Fruit fly (Drosophila melanogaster) whole organism, embryonic: Measurements from ENCODE around the gene CG9029.

Experiments used
- ATbp ChIP-seq: fragments of 200-800 bp; sonication (Bioruptor generic); optimal IDR thresholded peaks from 2 replicates; lab custom pipeline; 2017; ENCODE audit warnings: missing biosample characterization, mild to moderate bottlenecking, missing genetic modification characterization, missing genetic modification reagents
- Ada2b ChIP-seq: fragments of 200-800 bp; sonication (Bioruptor generic); IDR thresholded peaks from 2 replicates; pipeline ENCODE4 v1.3.6; 2022; ENCODE audit warnings: missing biosample characterization, missing genetic modification characterization
- CG10147 ChIP-seq: fragments of 200-800 bp; sonication (Bioruptor generic); optimal IDR thresholded peaks from 2 replicates; lab custom pipeline; 2019; ENCODE audit warnings: missing biosample characterization, mild to moderate bottlenecking, missing genetic modification characterization, moderate library complexity
- CG10462 ChIP-seq: fragments of 200-800 bp; sonication (Bioruptor generic); optimal IDR thresholded peaks from 2 replicates; lab custom pipeline; 2016; ENCODE audit warnings: missing biosample characterization, missing genetic modification characterization
- CG10565 ChIP-seq: fragments of 200-800 bp; sonication (Bioruptor generic); optimal IDR thresholded peaks from 3 replicates; lab custom pipeline; 2016; ENCODE audit warnings: missing biosample characterization, mild to moderate bottlenecking, missing genetic modification characterization
- CG10979 ChIP-seq: fragments of 200-800 bp; sonication (Bioruptor generic); optimal IDR thresholded peaks from 2 replicates; lab custom pipeline; 2018; ENCODE audit warnings: missing biosample characterization, mild to moderate bottlenecking, missing genetic modification characterization, moderate library complexity
- CG11560 ChIP-seq: fragments of 200-800 bp; sonication (Bioruptor generic); IDR thresholded peaks from 3 replicates; pipeline ENCODE4 v1.3.6; 2022; ENCODE audit warnings: missing biosample characterization, missing genetic modification characterization
- CG11723 ChIP-seq: fragments of 200-800 bp; sonication (Bioruptor generic); optimal IDR thresholded peaks from 2 replicates; lab custom pipeline; 2017; ENCODE audit warnings: missing biosample characterization, mild to moderate bottlenecking, missing genetic modification characterization
- CG1233 ChIP-seq: fragments of 200-800 bp; sonication (Bioruptor generic); optimal IDR thresholded peaks from 4 replicates; lab custom pipeline; 2018; ENCODE audit warnings: missing biosample characterization, mild to moderate bottlenecking, missing genetic modification characterization
- CG13624 ChIP-seq: fragments of 200-800 bp; sonication (Bioruptor generic); optimal IDR thresholded peaks from 2 replicates; lab custom pipeline; 2016; ENCODE audit warnings: missing biosample characterization, missing genetic modification characterization
- CG17385 ChIP-seq: fragments of 200-800 bp; sonication (Bioruptor generic); optimal IDR thresholded peaks from 3 replicates; lab custom pipeline; 2018; ENCODE audit warnings: missing biosample characterization, mild to moderate bottlenecking, missing genetic modification characterization
- CG17829 ChIP-seq: fragments of 200-800 bp; optimal IDR thresholded peaks from 2 replicates; lab custom pipeline; 2019; ENCODE audit warnings: missing biosample characterization, mild to moderate bottlenecking, missing genetic modification characterization, moderate library complexity
- CG18619 ChIP-seq: fragments of 200-800 bp; sonication (Bioruptor generic); optimal IDR thresholded peaks from 3 replicates; lab custom pipeline; 2017; ENCODE audit warnings: missing biosample characterization, mild to moderate bottlenecking, missing genetic modification characterization
- CG3407 ChIP-seq: fragments of 200-800 bp; sonication (Bioruptor generic); optimal IDR thresholded peaks from 2 replicates; lab custom pipeline; 2018; ENCODE audit warnings: missing biosample characterization, mild to moderate bottlenecking, missing genetic modification characterization
- CG3838 ChIP-seq: fragments of 200-800 bp; sonication (Bioruptor generic); optimal IDR thresholded peaks from 3 replicates; lab custom pipeline; 2016; ENCODE audit warnings: missing biosample characterization, missing genetic modification characterization
- CG3995 ChIP-seq: fragments of 200-800 bp; sonication (Bioruptor generic); optimal IDR thresholded peaks from 3 replicates; lab custom pipeline; 2016; ENCODE audit warnings: missing biosample characterization, missing genetic modification characterization
- CG5180 ChIP-seq: fragments of 200-800 bp; sonication (Bioruptor generic); optimal IDR thresholded peaks from 3 replicates; lab custom pipeline; 2017; ENCODE audit warnings: missing biosample characterization, missing genetic modification characterization, mild to moderate bottlenecking, moderate library complexity, missing genetic modification reagents
- CG6272 ChIP-seq: fragments of 200-800 bp; sonication (Bioruptor generic); IDR thresholded peaks from 2 replicates; pipeline ENCODE4 v1.3.6; 2022; ENCODE audit warnings: missing biosample characterization, missing genetic modification characterization
- CG7928 ChIP-seq: fragments of 200-800 bp; sonication (Bioruptor generic); optimal IDR thresholded peaks from 2 replicates; lab custom pipeline; 2017; ENCODE audit warnings: missing biosample characterization, mild to moderate bottlenecking, missing genetic modification characterization
- CG8281 ChIP-seq: fragments of 200-800 bp; sonication (Bioruptor generic); optimal IDR thresholded peaks from 2 replicates; lab custom pipeline; 2018; ENCODE audit warnings: missing biosample characterization, mild to moderate bottlenecking, missing genetic modification characterization, moderate library complexity
- CG8944 ChIP-seq: fragments of 200-800 bp; sonication (Bioruptor generic); optimal IDR thresholded peaks from 3 replicates; lab custom pipeline; 2016; ENCODE audit warnings: missing biosample characterization, missing genetic modification characterization
- Camta ChIP-seq: fragments of 200-800 bp; sonication (Bioruptor generic); optimal IDR thresholded peaks from 2 replicates; lab custom pipeline; 2016; ENCODE audit warnings: missing biosample characterization, missing genetic modification characterization
- Dad ChIP-seq: fragments of 200-800 bp; sonication (Bioruptor generic); optimal IDR thresholded peaks from 3 replicates; lab custom pipeline; 2016; ENCODE audit warnings: missing biosample characterization, missing genetic modification characterization
- Dp ChIP-seq: fragments of 200-800 bp; sonication (Bioruptor generic); optimal IDR thresholded peaks from 2 replicates; lab custom pipeline; 2018; ENCODE audit warnings: missing biosample characterization, mild to moderate bottlenecking, missing genetic modification characterization, moderate library complexity
- Ets65A ChIP-seq: fragments of 200-800 bp; sonication (Bioruptor generic); peaks from one replicate; lab custom pipeline; 2016; ENCODE audit warnings: missing biosample characterization, missing genetic modification characterization
- Fer1 ChIP-seq: fragments of 200-800 bp; sonication (Bioruptor generic); optimal IDR thresholded peaks from 2 replicates; lab custom pipeline; 2017; ENCODE audit warnings: missing biosample characterization, mild to moderate bottlenecking, missing genetic modification characterization
- Fer3 ChIP-seq: fragments of 200-800 bp; sonication (Bioruptor generic); optimal IDR thresholded peaks from 2 replicates; lab custom pipeline; 2018; ENCODE audit warnings: missing biosample characterization, mild to moderate bottlenecking, missing genetic modification characterization, moderate library complexity
- H15 ChIP-seq: fragments of 200-800 bp; sonication (Bioruptor generic); IDR thresholded peaks from 3 replicates; pipeline ENCODE4 v1.3.6; 2022; ENCODE audit warnings: missing biosample characterization, missing genetic modification characterization
- Max ChIP-seq: fragments of 200-800 bp; sonication (Bioruptor generic); optimal IDR thresholded peaks from 2 replicates; lab custom pipeline; 2016; ENCODE audit warnings: missing biosample characterization, mild to moderate bottlenecking, missing genetic modification characterization
- Med ChIP-seq: fragments of 200-800 bp; sonication (Bioruptor generic); peaks from one replicate; lab custom pipeline; 2016; ENCODE audit warnings: missing biosample characterization, missing genetic modification characterization, mild to moderate bottlenecking, inconsistent platforms, moderate library complexity
- Spps ChIP-seq: fragments of 200-800 bp; sonication (Bioruptor generic); optimal IDR thresholded peaks from 2 replicates; lab custom pipeline; 2018; ENCODE audit warnings: missing biosample characterization, mild to moderate bottlenecking, missing genetic modification characterization
- Xrp1 ChIP-seq: fragments of 200-800 bp; sonication (Bioruptor generic); IDR thresholded peaks from 2 replicates; pipeline ENCODE4 v1.3.6; 2022; ENCODE audit warnings: missing biosample characterization, missing genetic modification characterization
- cato ChIP-seq: fragments of 200-800 bp; sonication (Bioruptor generic); optimal IDR thresholded peaks from 2 replicates; lab custom pipeline; 2016; ENCODE audit warnings: missing biosample characterization, missing genetic modification characterization, borderline replicate concordance
- ci ChIP-seq: fragments of 200-800 bp; sonication (Bioruptor generic); IDR thresholded peaks from 3 replicates; pipeline ENCODE4 v1.3.6; 2022; ENCODE audit warnings: missing biosample characterization, missing genetic modification characterization
- crp ChIP-seq, 2 experiments: fragments of 200-800 bp; sonication (Bioruptor generic); optimal IDR thresholded peaks; 2 replicates in 1 of 2; 3 replicates in 1 of 2; lab custom pipeline; 2017; ENCODE audit warnings: missing biosample characterization in 2 of 2, missing genetic modification characterization in 2 of 2, mild to moderate bottlenecking in 1 of 2, moderate library complexity in 1 of 2
- cwo ChIP-seq: fragments of 200-800 bp; sonication (Bioruptor generic); optimal IDR thresholded peaks from 3 replicates; lab custom pipeline; 2017; ENCODE audit warnings: missing biosample characterization, missing genetic modification characterization, mild to moderate bottlenecking, moderate library complexity, missing genetic modification reagents
- dati ChIP-seq: fragments of 200-800 bp; sonication (Bioruptor generic); IDR thresholded peaks from 2 replicates; pipeline ENCODE4 v1.3.6; 2022; ENCODE audit warnings: missing biosample characterization, missing genetic modification characterization
- dmrt99B ChIP-seq: fragments of 200-800 bp; sonication (Bioruptor generic); optimal IDR thresholded peaks from 2 replicates; lab custom pipeline; 2018; ENCODE audit warnings: missing biosample characterization, mild to moderate bottlenecking, missing genetic modification characterization, moderate library complexity
- fru ChIP-seq: fragments of >200 bp; optimal IDR thresholded peaks from 2 replicates; lab custom pipeline; 2017
- gcm2 ChIP-seq: fragments of 200-800 bp; sonication (Bioruptor generic); optimal IDR thresholded peaks from 2 replicates; lab custom pipeline; 2016; ENCODE audit warnings: missing biosample characterization, missing genetic modification characterization
- hkb ChIP-seq, 2 experiments: fragments of 200-800 bp in 1 of 2; fragments of >200 bp in 1 of 2; sonication (Bioruptor generic) in 1 of 2; IDR thresholded peaks in 1 of 2; optimal IDR thresholded peaks in 1 of 2; 2 replicates each; pipeline versions ENCODE4 v1.3.6 to Lab custom; 2017 to 2022; ENCODE audit warnings: missing biosample characterization in 1 of 2, missing genetic modification characterization in 1 of 2
- jigr1 ChIP-seq: fragments of 200-800 bp; sonication (Bioruptor generic); IDR thresholded peaks from 3 replicates; pipeline ENCODE4 v1.3.6; 2022; ENCODE audit warnings: missing biosample characterization, missing genetic modification characterization
- kay ChIP-seq: fragments of 200-800 bp; sonication (Bioruptor generic); optimal IDR thresholded peaks from 2 replicates; lab custom pipeline; 2016; ENCODE audit warnings: missing biosample characterization, missing genetic modification characterization
- ken ChIP-seq: fragments of 200-800 bp; sonication (Bioruptor generic); IDR thresholded peaks from 3 replicates; pipeline ENCODE4 v1.3.6; 2022; ENCODE audit warnings: missing biosample characterization, missing genetic modification characterization
- org-1 ChIP-seq: fragments of 200-800 bp; sonication (Bioruptor generic); optimal IDR thresholded peaks from 2 replicates; lab custom pipeline; 2017; ENCODE audit warnings: missing biosample characterization, missing genetic modification characterization
- pfk ChIP-seq: fragments of 200-800 bp; sonication (Bioruptor generic); optimal IDR thresholded peaks from 2 replicates; lab custom pipeline; 2018; ENCODE audit warnings: missing biosample characterization, mild to moderate bottlenecking, missing genetic modification characterization, moderate library complexity
- sens-2 ChIP-seq: fragments of 200-800 bp; sonication (Bioruptor generic); IDR thresholded peaks from 2 replicates; pipeline ENCODE4 v1.3.6; 2022; ENCODE audit warnings: missing biosample characterization, missing genetic modification characterization
- sr ChIP-seq: fragments of 200-800 bp; sonication (Bioruptor generic); IDR thresholded peaks from 3 replicates; pipeline ENCODE4 v1.3.6; 2022; ENCODE audit warnings: missing biosample characterization, missing genetic modification characterization
- toy ChIP-seq: fragments of 200-800 bp; sonication (Bioruptor generic); IDR thresholded peaks from 2 replicates; pipeline ENCODE4 v1.3.6; 2022; ENCODE audit warnings: missing biosample characterization, missing genetic modification characterization
- tup ChIP-seq: fragments of 200-800 bp; sonication (Bioruptor generic); optimal IDR thresholded peaks from 2 replicates; lab custom pipeline; 2016; ENCODE audit warnings: missing biosample characterization, mild to moderate bottlenecking, missing genetic modification characterization, moderate library complexity

Gene CG9029

dm6 chr2L:5879363-5879934, 6.4 kb upstream of the CG9029 start, which contains the start of gene rau (continued):
- TF ChIP-seq Camta (peak; percentile 40), Spps (peak; percentile 66), Dad (GFP tag; lab: Kevin White, UChicago) (no peak), CG5180 (GFP tag; lab: Kevin White, UChicago) (peak; percentile 67), CG17385 (GFP tag; lab: Kevin White, UChicago) (peak; percentile 72), Fer1 (peak; percentile 83), CG3995 (GFP tag; lab: Kevin White, UChicago) (no peak), Xrp1 (GFP tag; lab: Robert Waterston, UW) (peak; percentile 86), jigr1 (GFP tag; lab: Robert Waterston, UW) (0 out of 3 replicates have a peak, but pooled peaks have one; percentile 41), dati (GFP tag; lab: Robert Waterston, UW) (no peak), CG6272 (GFP tag; lab: Robert Waterston, UW) (no peak), CG10147 (GFP tag; lab: Kevin White, UChicago) (peak; percentile 48), CG3838 (no peak), pfk (GFP tag; lab: Kevin White, UChicago) (no peak), CG7928 (GFP tag; lab: Kevin White, UChicago) (no peak), CG1233 (GFP tag; lab: Kevin White, UChicago) (peak; percentile 61), tup (GFP tag; lab: Kevin White, UChicago) (peak; percentile 23), CG10565 (no peak), ci (GFP tag; lab: Robert Waterston, UW) (peak; percentile 77), CG3407 (GFP tag; lab: Kevin White, UChicago) (peak; percentile 70), fru (lab: Kevin White, UChicago) (no peak), org-1 (GFP tag; lab: Kevin White, UChicago) (peak; percentile 55), Med (GFP tag; lab: Kevin White, UChicago) (peak; percentile 87), sens-2 (peak; percentile 34; the same call in 1 of the 2 replicates), crp (GFP tag; optimal IDR thresholded peaks at IDR 0.05; lab: Kevin White, UChicago) (no peak), gcm2 (peak; percentile 23), H15 (GFP tag; lab: Robert Waterston, UW) (no peak), CG11560 (tag; lab: Robert Waterston, UW) (no peak), CG11723 (GFP tag; lab: Kevin White, UChicago) (peak; percentile 66), Dp (GFP tag; lab: Kevin White, UChicago) (no peak), Ada2b (GFP tag; lab: Robert Waterston, UW) (peak; percentile 68), ATbp (GFP tag; lab: Kevin White, UChicago) (peak; percentile 73), toy (GFP tag; lab: Robert Waterston, UW) (no peak), hkb (optimal IDR thresholded peaks at IDR 0.05; lab: Kevin White, UChicago) (no peak), hkb (GFP tag; IDR thresholded peaks at IDR 0.05; lab: Robert Waterston, UW) (peak; percentile 65; the same call in 1 of the 2 replicates), cwo (GFP tag; lab: Kevin White, UChicago) (peak; percentile 72), kay (GFP tag; lab: Kevin White, UChicago) (peak; percentile 33), CG13624 (GFP tag; lab: Kevin White, UChicago) (no peak), dmrt99B (tag; lab: Kevin White, UChicago) (peak; percentile 83), Ets65A (GFP tag; lab: Kevin White, UChicago) (peak; percentile 77), CG17829 (tag; lab: Kevin White, UChicago) (peak; percentile 83), CG8944 (peak; percentile 20), CG18619 (GFP tag; lab: Kevin White, UChicago) (peak; percentile 59), sr (GFP tag; lab: Robert Waterston, UW) (peak; percentile 90), cato (GFP tag; lab: Kevin White, UChicago) (peak; percentile 17), Max (GFP tag; lab: Kevin White, UChicago) (peak; percentile 55), Fer3 (peak; percentile 56), CG10979 (tag; lab: Kevin White, UChicago) (peak; percentile 81), CG10462 (GFP tag; lab: Kevin White, UChicago) (peak; percentile 51), ken (GFP tag; lab: Robert Waterston, UW) (peak; percentile 67; the same call in 2 of the 3 replicates), CG8281 (tag; lab: Kevin White, UChicago) (peak; percentile 31)
